Worm (Caenorhabditis elegans): ENCODE data around the gene F32D8.2.

F32D8.2 gene

DNA sequence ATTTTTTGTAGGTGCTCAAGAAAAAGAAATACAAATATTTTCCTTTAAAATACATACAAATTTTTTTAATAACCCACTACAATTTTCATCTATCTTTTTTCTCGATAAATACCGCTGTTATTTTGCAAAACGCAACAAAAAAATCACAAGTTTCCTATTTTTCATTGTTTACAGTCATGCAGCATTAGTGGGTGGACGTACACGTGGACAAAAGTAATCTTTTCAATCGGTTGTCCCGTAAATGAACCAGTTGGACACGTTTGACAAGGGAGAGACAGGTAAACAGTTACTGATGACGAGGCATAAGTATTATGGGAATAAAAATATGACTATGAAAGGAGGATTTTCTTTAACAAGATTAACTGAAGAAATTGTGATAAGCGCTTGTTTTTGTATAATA lies 10.4 kb upstream of the F32D8.2 start (continued):
- TF ChIP-seq elt-3 (tag; optimal IDR thresholded peaks at IDR 0.05): peak in 1 of 6 experiments; percentile 41
- no peak for TF ChIP-seq zag-1 (tag; optimal IDR thresholded peaks at IDR 0.05)
- TF ChIP-seq irx-1 (tag; optimal IDR thresholded peaks at IDR 0.05): no peak
- TF ChIP-seq nhr-19 (GFP tag; conservative IDR thresholded peaks at IDR 0.05): no peak
- no peak for TF ChIP-seq alr-1 (tag; optimal IDR thresholded peaks at IDR 0.05; ENCODE audit: borderline replicate concordance)
- TF ChIP-seq nhr-71 (tag; optimal IDR thresholded peaks at IDR 0.05): peak; percentile 13
- no peak for TF ChIP-seq pax-3 (tag; optimal IDR thresholded peaks at IDR 0.05)
- TF ChIP-seq C04F5.9 (tag; optimal IDR thresholded peaks at IDR 0.05): no peak
- no peak for TF ChIP-seq tlp-1 (tag; optimal IDR thresholded peaks at IDR 0.05)
- TF ChIP-seq ceh-82 (tag; optimal IDR thresholded peaks at IDR 0.05): no peak
- no peak for TF ChIP-seq nhr-47 (tag; optimal IDR thresholded peaks at IDR 0.05)
- TF ChIP-seq lin-35 (GFP tag; optimal IDR thresholded peaks at IDR 0.05): peak in 1 of 2 experiments; percentile 23
- no peak for TF ChIP-seq unc-86 (tag; optimal IDR thresholded peaks at IDR 0.05)
- no peak for TF ChIP-seq ztf-11 (tag; optimal IDR thresholded peaks at IDR 0.05)
- TF ChIP-seq nhr-77 (tag; optimal IDR thresholded peaks at IDR 0.05): no peak
- no peak for TF ChIP-seq tbx-2 (tag; optimal IDR thresholded peaks at IDR 0.05)
- TF ChIP-seq sox-4 (tag; optimal IDR thresholded peaks at IDR 0.05): no peak
- no peak for TF ChIP-seq C16A3.4 (tag; optimal IDR thresholded peaks at IDR 0.05)
- no peak for TF ChIP-seq nhr-28 (tag; optimal IDR thresholded peaks at IDR 0.05)
- no peak for TF ChIP-seq C34B4.2 (tag; optimal IDR thresholded peaks at IDR 0.05)
- no peak for TF ChIP-seq fkh-8 (tag; optimal IDR thresholded peaks at IDR 0.05)
- no peak for TF ChIP-seq fkh-10 (GFP tag; optimal IDR thresholded peaks at IDR 0.05)
- TF ChIP-seq egl-13 (tag; optimal IDR thresholded peaks at IDR 0.05): no peak
- TF ChIP-seq nhr-84 (tag; optimal IDR thresholded peaks at IDR 0.05): no peak
- TF ChIP-seq aly-2 (tag; optimal IDR thresholded peaks at IDR 0.05): no peak
- TF ChIP-seq ama-1 (optimal IDR thresholded peaks at IDR 0.05): no peak
- TF ChIP-seq ceh-8 (GFP tag; optimal IDR thresholded peaks at IDR 0.05): no peak
- no peak for TF ChIP-seq rnt-1 (tag; optimal IDR thresholded peaks at IDR 0.05)
- no peak for TF ChIP-seq grh-1 (GFP tag; IDR thresholded peaks at IDR 0.05)
- TF ChIP-seq blmp-1 (tag; optimal IDR thresholded peaks at IDR 0.05): no peak
- no peak for TF ChIP-seq ceh-90 (tag; optimal IDR thresholded peaks at IDR 0.05)
- no peak for TF ChIP-seq unc-30 (tag; optimal IDR thresholded peaks at IDR 0.05)
- peak; percentile 36 for TF ChIP-seq dsc-1 (tag; optimal IDR thresholded peaks at IDR 0.05)
- TF ChIP-seq snu-23 (GFP tag; optimal IDR thresholded peaks at IDR 0.05): peak; percentile 47
- TF ChIP-seq skn-1 (tag; optimal IDR thresholded peaks at IDR 0.05): no peak
- no peak for TF ChIP-seq fkh-4 (tag; optimal IDR thresholded peaks at IDR 0.05; ENCODE audit: borderline replicate concordance)
- no peak for TF ChIP-seq dpl-1 (GFP tag; optimal IDR thresholded peaks at IDR 0.05)
- TF ChIP-seq nhr-20 (tag; optimal IDR thresholded peaks at IDR 0.05): peak; percentile 24
- no peak for TF ChIP-seq sup-37 (GFP tag; optimal IDR thresholded peaks at IDR 0.05)
- no peak for TF ChIP-seq nhr-90 (tag; optimal IDR thresholded peaks at IDR 0.05; ENCODE audit: poor library complexity)
- TF ChIP-seq zip-4 (GFP tag; optimal IDR thresholded peaks at IDR 0.05): no peak

DNA sequence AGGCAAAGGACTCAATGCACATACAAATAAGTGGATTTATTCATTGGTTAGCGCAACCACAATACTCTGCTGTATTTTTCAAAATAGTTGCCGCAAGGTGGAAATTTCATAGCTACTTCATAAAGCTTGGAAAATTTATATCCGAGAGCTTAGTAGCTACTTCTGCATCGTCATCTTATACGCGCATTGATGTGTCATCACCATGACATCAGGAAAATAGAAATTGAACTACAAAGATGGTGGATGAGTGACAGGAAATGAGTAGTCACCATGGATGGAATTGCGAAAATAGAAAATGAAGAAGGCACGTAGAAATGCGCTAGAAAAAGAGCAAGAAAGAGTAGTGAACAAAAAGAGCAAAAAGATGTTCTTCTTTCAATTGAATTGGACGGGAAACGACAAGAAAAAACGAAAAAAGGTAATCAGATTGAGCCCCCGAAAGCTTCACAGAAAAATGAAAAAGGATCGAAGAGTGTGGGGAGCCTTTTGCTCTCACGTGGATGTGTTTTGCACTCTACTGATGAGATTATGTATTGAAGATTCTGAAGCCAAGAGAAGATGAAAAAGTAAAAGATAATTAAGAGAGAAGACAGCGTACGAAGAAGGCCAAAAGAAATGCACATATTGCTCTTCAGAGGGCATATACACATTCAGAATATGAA lies 8.5 kb upstream of the F32D8.2 start:
- TF ChIP-seq ceh-88 (GFP tag; IDR thresholded peaks at IDR 0.05) (no peak), egl-27 (tag; optimal IDR thresholded peaks at IDR 0.05) (no peak), nhr-19 (GFP tag; conservative IDR thresholded peaks at IDR 0.05) (no peak), skn-1 (tag; optimal IDR thresholded peaks at IDR 0.05) (no peak), C04F5.9 (tag; optimal IDR thresholded peaks at IDR 0.05) (no peak), ceh-63 (GFP tag; optimal IDR thresholded peaks at IDR 0.05) (no peak), hpl-2 (GFP tag; optimal IDR thresholded peaks at IDR 0.05) (no peak), fkh-10 (GFP tag; optimal IDR thresholded peaks at IDR 0.05) (peak; percentile 96), F16B12.6 (tag; optimal IDR thresholded peaks at IDR 0.05) (no peak), tlp-1 (tag; optimal IDR thresholded peaks at IDR 0.05) (no peak), unc-30 (tag; optimal IDR thresholded peaks at IDR 0.05) (no peak), zip-4 (GFP tag; optimal IDR thresholded peaks at IDR 0.05) (no peak), lin-14 (GFP tag; optimal IDR thresholded peaks at IDR 0.05) (peak; percentile 76), hlh-17 (GFP tag; optimal IDR thresholded peaks at IDR 0.05; ENCODE audit: borderline replicate concordance) (no peak), alr-1 (tag; optimal IDR thresholded peaks at IDR 0.05; ENCODE audit: borderline replicate concordance) (no peak), sup-37 (GFP tag; optimal IDR thresholded peaks at IDR 0.05) (no peak), nhr-90 (tag; optimal IDR thresholded peaks at IDR 0.05; ENCODE audit: poor library complexity) (no peak), sptf-1 (tag; optimal IDR thresholded peaks at IDR 0.05) (no peak), lin-13 (GFP tag; optimal IDR thresholded peaks at IDR 0.05) (no peak), ztf-4 (tag; optimal IDR thresholded peaks at IDR 0.05) (no peak), aha-1 (tag; optimal IDR thresholded peaks at IDR 0.05) (no peak)
